Fruit fly (Drosophila melanogaster): ENCODE measurements around the gene Sgsf.

dm6 chr3R:12291872-12292271 lies 49.6 kb upstream of the Sgsf start:
- no peak for TF ChIP-seq CG8478 (optimal IDR thresholded peaks at IDR 0.05)
- TF ChIP-seq psq (optimal IDR thresholded peaks at IDR 0.05), result no peak
- TF ChIP-seq EcR (GFP tag; optimal IDR thresholded peaks at IDR 0.05), result no peak
- no peak for TF ChIP-seq Dll (optimal IDR thresholded peaks at IDR 0.05)
- TF ChIP-seq usp (GFP tag; optimal IDR thresholded peaks at IDR 0.05), result no peak
